Worm (Caenorhabditis elegans): ENCODE measurements around the gene F02C12.3.

Gene F02C12.3

ce11 chrX:13415722-13416121 lies 18.9 kb downstream of the F02C12.3 start, which contains the start of gene C29F7.2 (continued):
- no peak for TF ChIP-seq egl-43 (GFP tag; IDR thresholded peaks at IDR 0.05)
- TF ChIP-seq nhr-76 (tag; optimal IDR thresholded peaks at IDR 0.05) = no peak
- TF ChIP-seq lsy-2 (tag; optimal IDR thresholded peaks at IDR 0.05) = no peak
- no peak for TF ChIP-seq lin-1 (GFP tag; IDR thresholded peaks at IDR 0.05)
- TF ChIP-seq nhr-25 (tag; optimal IDR thresholded peaks at IDR 0.05; ENCODE audit: borderline replicate concordance, insufficient read depth) = no peak
- TF ChIP-seq F37D6.2 (tag; optimal IDR thresholded peaks at IDR 0.05) = no peak
- no peak for TF ChIP-seq spr-3 (GFP tag; optimal IDR thresholded peaks at IDR 0.05)
- peak; percentile 10 for TF ChIP-seq hlh-30 (tag; optimal IDR thresholded peaks at IDR 0.05; ENCODE audit: insufficient read depth)
- TF ChIP-seq nhr-102 (tag; optimal IDR thresholded peaks at IDR 0.05) = peak; percentile 1
- TF ChIP-seq ceh-44 (GFP tag; IDR thresholded peaks at IDR 0.05) = no peak
- no peak for TF ChIP-seq ceh-20 (GFP tag; IDR thresholded peaks at IDR 0.05)
- no peak for TF ChIP-seq mxl-2 (GFP tag; conservative IDR thresholded peaks at IDR 0.05)
- no peak for TF ChIP-seq F10B5.3 (tag; optimal IDR thresholded peaks at IDR 0.05)
- no peak for TF ChIP-seq arid-1 (GFP tag; conservative IDR thresholded peaks at IDR 0.05)
- TF ChIP-seq saeg-2 (GFP tag; IDR thresholded peaks at IDR 0.05) = no peak
- TF ChIP-seq ZK546.5 (tag; optimal IDR thresholded peaks at IDR 0.05) = no peak
- TF ChIP-seq mep-1 (tag; optimal IDR thresholded peaks at IDR 0.05) = peak; percentile 27
- TF ChIP-seq T26A8.4 (GFP tag; IDR thresholded peaks at IDR 0.05) = no peak
- TF ChIP-seq lin-13 (GFP tag; optimal IDR thresholded peaks at IDR 0.05) = no peak
- TF ChIP-seq dpl-1 (GFP tag; optimal IDR thresholded peaks at IDR 0.05) = no peak
- TF ChIP-seq Y75B8A.6 (GFP tag; IDR thresholded peaks at IDR 0.05) = no peak
- TF ChIP-seq nhr-11 (tag; optimal IDR thresholded peaks at IDR 0.05) = no peak
- TF ChIP-seq ceh-62 (tag; optimal IDR thresholded peaks at IDR 0.05) = no peak
- TF ChIP-seq nhr-28 (tag; optimal IDR thresholded peaks at IDR 0.05) = peak; percentile 97
- TF ChIP-seq unc-130 (GFP tag; optimal IDR thresholded peaks at IDR 0.05) = no peak
- TF ChIP-seq mdt-29 (GFP tag; IDR thresholded peaks at IDR 0.05) = no peak
- no peak for TF ChIP-seq unc-39 (tag; optimal IDR thresholded peaks at IDR 0.05)
- TF ChIP-seq hif-1 (tag; optimal IDR thresholded peaks at IDR 0.05) = peak in 1 of 2 experiments; percentile 28
- TF ChIP-seq zip-11 (GFP tag; IDR thresholded peaks at IDR 0.05) = no peak
- peak; percentile 47 for TF ChIP-seq pqm-1 (tag; optimal IDR thresholded peaks at IDR 0.05)
- TF ChIP-seq fos-1 (tag; optimal IDR thresholded peaks at IDR 0.05) = no peak
- no peak for TF ChIP-seq lin-15B (tag; optimal IDR thresholded peaks at IDR 0.05)

- TF ChIP-seq mdl-1 (tag; optimal IDR thresholded peaks at IDR 0.05) = no peak
- no peak for TF ChIP-seq nhr-28 (tag; optimal IDR thresholded peaks at IDR 0.05)
- peak; percentile 93 for TF ChIP-seq aha-1 (tag)
Observed at ce11 chrX:13417479-13417878, 20.7 kb downstream of the F02C12.3 start.

ce11 chrX:13419884-13420339 lies 23.1 kb downstream of the F02C12.3 start, which contains the start of gene C29F7.3:
TSS of gene C29F7.3 (minus strand) at chrX:13419934.
- TF ChIP-seq nhr-6 (tag; optimal IDR thresholded peaks at IDR 0.05) (no peak), madf-5 (GFP tag; IDR thresholded peaks at IDR 0.05) (no peak), lin-29 (GFP tag; IDR thresholded peaks at IDR 0.05) (no peak), nhr-25 (tag; optimal IDR thresholded peaks at IDR 0.05; ENCODE audit: borderline replicate concordance, insufficient read depth) (no peak), nhr-77 (tag; optimal IDR thresholded peaks at IDR 0.05) (no peak), ZK546.5 (tag; optimal IDR thresholded peaks at IDR 0.05) (no peak), Y105C5A.15 (GFP tag; IDR thresholded peaks at IDR 0.05) (no peak), saeg-2 (GFP tag; IDR thresholded peaks at IDR 0.05) (no peak), ces-1 (GFP tag; optimal IDR thresholded peaks at IDR 0.05) (no peak), dmd-8 (GFP tag; IDR thresholded peaks at IDR 0.05) (no peak), cey-2 (tag; optimal IDR thresholded peaks at IDR 0.05; ENCODE audit: borderline replicate concordance, insufficient read depth) (no peak), lin-13 (GFP tag; optimal IDR thresholded peaks at IDR 0.05) (no peak), Y48G9A.11 (GFP tag; IDR thresholded peaks at IDR 0.05) (no peak), lin-15B (tag; optimal IDR thresholded peaks at IDR 0.05) (no peak), ceh-28 (tag; optimal IDR thresholded peaks at IDR 0.05) (no peak), zag-1 (tag; optimal IDR thresholded peaks at IDR 0.05) (no peak), arid-1 (GFP tag; conservative IDR thresholded peaks at IDR 0.05) (no peak), R02D3.7 (tag; optimal IDR thresholded peaks at IDR 0.05) (no peak), duxl-1 (tag; optimal IDR thresholded peaks at IDR 0.05; ENCODE audit: poor library complexity) (no peak), tra-1 (GFP tag; IDR thresholded peaks at IDR 0.05) (peak; percentile 98), mep-1 (tag; optimal IDR thresholded peaks at IDR 0.05) (peak; percentile 9), daf-19 (GFP tag; conservative IDR thresholded peaks at IDR 0.05) (no peak)
